Worm (Caenorhabditis elegans): Measurements from ENCODE around the gene clec-4.

The clec-4 gene

ce11 chrII:12542594-12542997, 38.3 kb downstream of the clec-4 start (continued):
- TF ChIP-seq egl-18 (GFP tag; IDR thresholded peaks at IDR 0.05) (no peak), gei-17 (GFP tag; optimal IDR thresholded peaks at IDR 0.05) (no peak), nhr-80 (tag; optimal IDR thresholded peaks at IDR 0.05) (peak; percentile 39), ztf-26 (tag; optimal IDR thresholded peaks at IDR 0.05) (no peak), lir-1 (GFP tag; conservative IDR thresholded peaks at IDR 0.05) (no peak), repo-1 (tag; optimal IDR thresholded peaks at IDR 0.05) (peak; percentile 45), F57C9.4 (tag; optimal IDR thresholded peaks at IDR 0.05) (no peak), lin-35 (GFP tag; optimal IDR thresholded peaks at IDR 0.05) (no peak), ztf-25 (GFP tag; IDR thresholded peaks at IDR 0.05) (peak; percentile 36; the same call in 1 of the 2 replicates), dpl-1 (GFP tag; optimal IDR thresholded peaks at IDR 0.05) (no peak), T26A5.8 (tag; optimal IDR thresholded peaks at IDR 0.05) (no peak), T07F8.4 (tag; optimal IDR thresholded peaks at IDR 0.05) (no peak), rec-8 (tag; optimal IDR thresholded peaks at IDR 0.05) (no peak), attf-5 (GFP tag; optimal IDR thresholded peaks at IDR 0.05) (no peak), cebp-2 (GFP tag; IDR thresholded peaks at IDR 0.05) (0 out of 2 replicates have a peak, but pooled peaks have one; percentile 21), lag-1 (GFP tag; IDR thresholded peaks at IDR 0.05) (no peak), hmg-20 (GFP tag; IDR thresholded peaks at IDR 0.05) (no peak), ZK185.1 (tag; optimal IDR thresholded peaks at IDR 0.05; ENCODE audit: poor library complexity, severe bottlenecking) (peak; percentile 48), dox-1 (GFP tag; IDR thresholded peaks at IDR 0.05) (peak; percentile 57; the same call in 1 of the 2 replicates), snpc-3.4 (tag; optimal IDR thresholded peaks at IDR 0.05) (peak; percentile 54), ekl-4 (GFP tag; IDR thresholded peaks at IDR 0.05) (0 out of 2 replicates have a peak, but pooled peaks have one; percentile 21), mcd-1 (GFP tag; IDR thresholded peaks at IDR 0.05) (no peak), dpff-1 (tag; optimal IDR thresholded peaks at IDR 0.05) (no peak), zim-3 (tag; optimal IDR thresholded peaks at IDR 0.05) (peak; percentile 35), cebp-1 (GFP tag; IDR thresholded peaks at IDR 0.05) (no peak), cebp-1 (tag; optimal IDR thresholded peaks at IDR 0.05) (no peak), akir-1 (GFP tag; optimal IDR thresholded peaks at IDR 0.05) (no peak), C17E4.6 (GFP tag; IDR thresholded peaks at IDR 0.05) (no peak)

ce11 chrII:12541670-12542080, 39.2 kb downstream of the clec-4 start:
- TF ChIP-seq die-1 (tag; optimal IDR thresholded peaks at IDR 0.05): peak; percentile 84
- TF ChIP-seq Y95B8A.8 (GFP tag; IDR thresholded peaks at IDR 0.05): 0 out of 2 replicates have a peak, but pooled peaks have one; percentile 42
- peak; percentile 17; the same call in 1 of the 2 replicates for TF ChIP-seq ekl-4 (GFP tag; IDR thresholded peaks at IDR 0.05)
- peak; percentile 67 for TF ChIP-seq snpc-3.4 (tag; optimal IDR thresholded peaks at IDR 0.05)
- 0 out of 2 replicates have a peak, but pooled peaks have one; percentile 10 for TF ChIP-seq Y67H2A.10 (GFP tag; conservative IDR thresholded peaks at IDR 0.05)
- TF ChIP-seq egrh-3 (GFP tag; IDR thresholded peaks at IDR 0.05): peak; percentile 58
- peak; percentile 32 for TF ChIP-seq lsy-27 (tag; optimal IDR thresholded peaks at IDR 0.05; ENCODE audit: borderline replicate concordance, insufficient read depth)
- TF ChIP-seq ceh-100 (GFP tag; IDR thresholded peaks at IDR 0.05): peak; percentile 56; the same call in 1 of the 2 replicates
- peak; percentile 24 for TF ChIP-seq F33H1.4 (GFP tag; IDR thresholded peaks at IDR 0.05)
- 0 out of 2 replicates have a peak, but pooled peaks have one; percentile 81 for TF ChIP-seq Y56A3A.18 (GFP tag; IDR thresholded peaks at IDR 0.05)
- peak; percentile 75 for TF ChIP-seq snpc-4 (GFP tag; optimal IDR thresholded peaks at IDR 0.05)
- TF ChIP-seq snpc-4 (tag; optimal IDR thresholded peaks at IDR 0.05): peak in 3 of 4 experiments; percentile 44 to 72 (median 70)
- TF ChIP-seq zfh-2 (GFP tag; conservative IDR thresholded peaks at IDR 0.05): 0 out of 2 replicates have a peak, but pooled peaks have one; percentile 9
- TF ChIP-seq mcd-1 (GFP tag; IDR thresholded peaks at IDR 0.05): peak; percentile 50; the same call in 1 of the 2 replicates
- TF ChIP-seq rec-8 (tag; optimal IDR thresholded peaks at IDR 0.05): peak; percentile 3 to 62
- TF ChIP-seq snpc-1.3 (tag; optimal IDR thresholded peaks at IDR 0.05; ENCODE audit: insufficient read depth): peak; percentile 49
- peak; percentile 73 for TF ChIP-seq B0336.3 (GFP tag; IDR thresholded peaks at IDR 0.05)
- peak; percentile 61 for TF ChIP-seq F49E8.2 (tag; optimal IDR thresholded peaks at IDR 0.05; ENCODE audit: insufficient read depth)
- peak; percentile 64 for TF ChIP-seq hrde-1 (tag; optimal IDR thresholded peaks at IDR 0.05; ENCODE audit: borderline replicate concordance)
- peak; percentile 77 for TF ChIP-seq chd-7 (tag; optimal IDR thresholded peaks at IDR 0.05)
- TF ChIP-seq attf-6 (GFP tag; IDR thresholded peaks at IDR 0.05): 0 out of 2 replicates have a peak, but pooled peaks have one; percentile 54
- TF ChIP-seq atf-7 (tag; optimal IDR thresholded peaks at IDR 0.05): peak; percentile 66
- TF ChIP-seq let-526 (GFP tag; IDR thresholded peaks at IDR 0.05): 0 out of 2 replicates have a peak, but pooled peaks have one; percentile 59

All from whole organism, young adult.